Worm (Caenorhabditis elegans): Measurements from ENCODE around the gene Y116F11B.9.

Y116F11B.9 gene

DNA sequence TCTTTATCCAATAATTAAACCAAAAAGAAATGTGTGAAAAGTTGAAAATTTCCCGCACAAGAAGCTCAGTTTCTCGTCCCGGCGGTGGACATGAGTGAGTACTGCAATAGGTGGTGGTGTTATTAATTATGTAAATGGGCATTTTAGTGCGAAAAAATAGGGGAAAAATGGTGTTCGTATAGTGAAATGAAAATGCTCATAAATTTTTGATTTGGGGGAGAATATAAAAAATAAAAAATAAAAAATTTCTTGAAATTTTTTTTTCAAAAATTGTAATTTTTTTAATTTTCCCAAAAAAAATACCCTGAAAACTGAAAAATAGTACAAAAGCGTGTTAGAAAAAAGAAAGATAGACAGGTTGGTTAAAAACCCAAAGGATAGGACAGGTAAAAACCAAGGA lies 27.5 kb upstream of the Y116F11B.9 start, which contains the start of gene gly-4:
TSS of gene gly-4 (minus strand) at position 101 of the 400 bp plus-strand sequence.
- TF ChIP-seq nhr-23 (tag; optimal IDR thresholded peaks at IDR 0.05), result no peak
- no peak for TF ChIP-seq nhr-11 (tag; optimal IDR thresholded peaks at IDR 0.05)
- no peak for TF ChIP-seq ama-1 (optimal IDR thresholded peaks at IDR 0.05)
- no peak for TF ChIP-seq nhr-21 (tag; optimal IDR thresholded peaks at IDR 0.05)
- no peak for TF ChIP-seq unc-55 (GFP tag; optimal IDR thresholded peaks at IDR 0.05)
- no peak for TF ChIP-seq peb-1 (tag; optimal IDR thresholded peaks at IDR 0.05)

DNA sequence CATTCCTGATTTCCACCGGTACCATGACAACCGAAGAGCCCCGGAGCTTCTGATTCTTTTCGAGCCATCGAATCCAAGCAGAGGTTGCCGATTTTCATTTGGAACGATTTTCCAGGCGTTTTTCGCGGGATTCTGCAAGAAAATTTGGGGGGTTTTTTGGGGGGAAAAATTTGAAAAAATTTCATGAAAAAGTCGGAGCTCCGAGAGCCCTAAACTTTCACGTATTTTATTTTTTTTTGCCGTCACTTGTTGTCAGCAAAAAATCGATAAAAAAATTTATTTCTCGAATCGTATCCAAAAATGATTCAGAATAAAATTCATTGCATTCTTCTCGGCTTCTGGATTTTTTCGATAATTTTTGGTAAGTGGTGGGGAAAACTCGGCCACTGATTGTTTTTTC lies 15.1 kb upstream of the Y116F11B.9 start, which contains the start of gene Y116F11B.13:
TSS of gene Y116F11B.13 (plus strand) at position 301 of the 400 bp plus-strand sequence.
- TF ChIP-seq ztf-11 (tag; optimal IDR thresholded peaks at IDR 0.05), result no peak
- no peak for TF ChIP-seq sem-4 (tag; optimal IDR thresholded peaks at IDR 0.05)
- TF ChIP-seq nhr-21 (tag; optimal IDR thresholded peaks at IDR 0.05), result no peak
- no peak for TF ChIP-seq unc-62 (GFP tag; optimal IDR thresholded peaks at IDR 0.05)
- TF ChIP-seq elt-1 (tag; optimal IDR thresholded peaks at IDR 0.05), result no peak
- no peak for TF ChIP-seq nhr-12 (tag; optimal IDR thresholded peaks at IDR 0.05)
- no peak for TF ChIP-seq ZK546.5 (tag; optimal IDR thresholded peaks at IDR 0.05)
- TF ChIP-seq unc-55 (GFP tag; optimal IDR thresholded peaks at IDR 0.05), result no peak

DNA sequence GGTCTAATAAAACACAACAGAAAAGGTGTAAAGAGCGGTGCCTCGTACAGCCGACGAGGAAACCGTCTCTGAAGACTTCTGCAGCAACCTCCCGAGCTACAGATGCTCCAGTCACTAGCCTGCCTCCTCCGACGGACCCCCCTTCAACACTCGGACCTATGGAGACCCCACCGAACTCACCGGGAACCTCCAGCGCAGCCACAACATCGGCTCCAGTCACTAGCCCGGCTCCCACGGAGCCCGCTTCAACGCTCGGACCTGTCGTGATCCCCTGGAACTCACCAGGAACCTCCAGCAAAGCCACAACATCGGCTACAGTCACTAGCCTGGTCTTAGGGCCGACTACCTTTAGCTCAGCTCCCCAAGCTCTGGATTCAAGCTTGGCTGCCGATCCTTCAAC lies 7.6 kb downstream of the Y116F11B.9 start:
- TF ChIP-seq F13H6.1 (tag; optimal IDR thresholded peaks at IDR 0.05), result no peak
- TF ChIP-seq C34F6.9 (tag; optimal IDR thresholded peaks at IDR 0.05), result no peak
- TF ChIP-seq ztf-4 (tag; optimal IDR thresholded peaks at IDR 0.05), result no peak
- TF ChIP-seq nhr-25 (tag; optimal IDR thresholded peaks at IDR 0.05), result no peak
- no peak for TF ChIP-seq sma-3 (GFP tag; optimal IDR thresholded peaks at IDR 0.05)
- TF ChIP-seq nhr-21 (tag; optimal IDR thresholded peaks at IDR 0.05), result no peak

ce11 chrV:19857334-19857733 lies 10.4 kb downstream of the Y116F11B.9 start, which contains the start of gene Y116F11B.8:
Y116F11B.8 (plus strand) TSS chrV:19857634.
- TF ChIP-seq skn-1 (tag; optimal IDR thresholded peaks at IDR 0.05), result no peak
- TF ChIP-seq ceh-82 (tag; optimal IDR thresholded peaks at IDR 0.05), result no peak
- no peak for TF ChIP-seq nhr-21 (tag; optimal IDR thresholded peaks at IDR 0.05)
- no peak for TF ChIP-seq sma-9 (GFP tag; optimal IDR thresholded peaks at IDR 0.05)
- no peak for TF ChIP-seq sma-9 (tag; optimal IDR thresholded peaks at IDR 0.05)
- TF ChIP-seq lin-11 (tag; optimal IDR thresholded peaks at IDR 0.05), result no peak
- no peak for TF ChIP-seq F13H6.1 (tag; optimal IDR thresholded peaks at IDR 0.05)
- TF ChIP-seq sma-3 (GFP tag; optimal IDR thresholded peaks at IDR 0.05), result no peak
- no peak for TF ChIP-seq C34F6.9 (tag; optimal IDR thresholded peaks at IDR 0.05)
- no peak for TF ChIP-seq dmd-4 (tag; optimal IDR thresholded peaks at IDR 0.05)
- no peak for TF ChIP-seq nhr-11 (tag; optimal IDR thresholded peaks at IDR 0.05)
- TF ChIP-seq elt-1 (tag; optimal IDR thresholded peaks at IDR 0.05), result no peak
- TF ChIP-seq lin-39 (tag; optimal IDR thresholded peaks at IDR 0.05), result no peak
- TF ChIP-seq nhr-25 (tag; optimal IDR thresholded peaks at IDR 0.05), result no peak
- TF ChIP-seq nhr-23 (tag; optimal IDR thresholded peaks at IDR 0.05), result no peak
- no peak for TF ChIP-seq gmeb-1 (tag; optimal IDR thresholded peaks at IDR 0.05)
- TF ChIP-seq ztf-1 (GFP tag; conservative IDR thresholded peaks at IDR 0.05), result no peak
- TF ChIP-seq snpc-4 (tag; optimal IDR thresholded peaks at IDR 0.05), result no peak

DNA sequence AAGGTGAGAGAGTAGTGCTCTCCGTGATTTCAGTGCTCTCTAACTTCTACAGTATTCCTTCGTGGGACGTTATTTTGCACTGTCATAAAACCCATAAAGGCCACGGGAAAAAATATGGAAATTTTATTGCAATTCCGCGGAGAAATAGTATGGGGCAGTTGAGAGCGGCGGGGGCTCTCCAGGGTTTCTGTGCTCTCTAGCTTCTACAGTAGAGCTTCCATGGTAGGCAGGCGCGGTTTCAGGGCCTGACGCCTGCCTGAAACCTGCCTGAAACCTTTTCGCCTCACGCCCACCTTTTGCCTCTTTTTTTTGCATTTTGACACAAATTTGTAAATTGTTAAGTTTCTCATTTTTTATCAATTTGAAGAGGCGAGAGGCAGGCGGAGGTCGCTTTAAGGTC lies 10.8 kb downstream of the Y116F11B.9 start:
- no peak for TF ChIP-seq blmp-1 (tag; optimal IDR thresholded peaks at IDR 0.05; ENCODE audit: insufficient read depth)
- no peak for TF ChIP-seq elt-3 (tag; optimal IDR thresholded peaks at IDR 0.05)
- no peak for TF ChIP-seq Y55F3AM.14 (GFP tag; optimal IDR thresholded peaks at IDR 0.05)

DNA sequence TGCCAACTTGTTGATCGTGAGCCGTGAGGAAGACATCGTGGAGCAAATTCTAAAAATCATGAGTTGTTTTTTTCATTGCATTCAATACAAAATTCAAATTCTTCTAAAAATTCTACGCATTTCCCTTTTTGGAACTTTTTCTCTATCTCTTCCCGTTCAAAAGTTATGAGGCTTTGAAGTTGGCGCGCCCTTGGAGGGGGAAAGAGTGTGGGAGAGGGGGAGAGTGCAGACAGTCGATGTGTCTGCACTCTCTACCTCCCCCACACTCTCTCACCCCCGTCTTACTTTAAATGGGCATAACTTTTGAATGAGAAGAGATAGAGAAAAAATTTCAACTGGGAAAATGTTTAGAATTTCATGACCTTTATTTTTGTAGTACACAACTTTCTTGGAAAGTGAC lies 11.4 kb downstream of the Y116F11B.9 start:
- TF ChIP-seq elt-1 (tag; optimal IDR thresholded peaks at IDR 0.05) (no peak), lin-39 (tag; optimal IDR thresholded peaks at IDR 0.05) (no peak), nhr-237 (tag; optimal IDR thresholded peaks at IDR 0.05) (no peak), sma-3 (GFP tag; optimal IDR thresholded peaks at IDR 0.05) (no peak), snpc-4 (tag; optimal IDR thresholded peaks at IDR 0.05) (no peak), nhr-10 (tag; optimal IDR thresholded peaks at IDR 0.05) (no peak), lin-11 (tag; optimal IDR thresholded peaks at IDR 0.05) (no peak), dmd-4 (tag; optimal IDR thresholded peaks at IDR 0.05) (no peak), ceh-16 (tag; optimal IDR thresholded peaks at IDR 0.05) (no peak), sem-4 (tag; optimal IDR thresholded peaks at IDR 0.05) (no peak), nhr-6 (tag; optimal IDR thresholded peaks at IDR 0.05) (no peak), zag-1 (tag; optimal IDR thresholded peaks at IDR 0.05) (no peak)
